Fruit fly (Drosophila melanogaster): ENCODE results near the gene Ir68b.

DNA sequence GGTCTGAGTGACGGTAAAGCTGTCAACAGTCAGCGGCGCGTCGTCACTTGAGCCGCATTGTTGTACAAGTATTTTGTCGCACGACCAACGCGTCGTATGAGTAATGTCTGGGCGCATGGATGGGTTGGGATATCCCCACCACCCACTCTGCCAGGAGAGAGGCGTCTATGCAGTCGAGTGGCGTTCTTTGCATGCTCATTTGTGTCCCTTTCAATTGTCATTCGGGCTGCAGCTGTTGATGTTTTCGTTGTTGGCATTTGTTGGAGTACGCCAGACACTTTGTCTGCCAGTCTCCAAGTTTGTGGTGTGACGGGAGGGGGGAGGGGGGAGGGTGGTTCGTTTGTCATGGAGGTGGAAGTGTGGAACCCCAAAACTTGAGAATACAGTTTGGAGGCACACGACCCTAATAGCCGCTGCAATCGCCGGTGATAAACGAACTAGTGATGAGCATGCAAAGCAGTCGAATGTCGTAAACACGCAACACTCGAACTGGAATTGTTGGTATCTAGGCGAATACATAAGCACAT lies 35.0 kb upstream of the Ir68b start:
- TF ChIP-seq psq (optimal IDR thresholded peaks at IDR 0.05) (no peak), insv (optimal IDR thresholded peaks at IDR 0.05) (no peak), ttk (optimal IDR thresholded peaks at IDR 0.05) (no peak), Sin3A (optimal IDR thresholded peaks at IDR 0.05) (no peak), Myc (optimal IDR thresholded peaks at IDR 0.05) (no peak)

Data from Kc167 (cell line).